Fruit fly (Drosophila melanogaster) whole organism, embryonic: Measurements from ENCODE around the gene Nf-YA.

Source experiments
- CG4360 ChIP-seq: fragments of 200-800 bp; sonication (Bioruptor generic); IDR thresholded peaks from 2 replicates; pipeline ENCODE4 v1.3.6; 2022; ENCODE audit warnings: missing biosample characterization, missing genetic modification characterization
- CG8478 ChIP-seq: fragments of >200 bp; optimal IDR thresholded peaks from 2 replicates; lab custom pipeline; 2018

dm6 chr3L:9410030-9410589 lies 32.0 kb downstream of the Nf-YA start:
- TF ChIP-seq CG4360 (GFP tag; lab: Robert Waterston, UW) (no peak), CG8478 (lab: Kevin White, UChicago) (peak; percentile 75)
